Fruit fly (Drosophila melanogaster) whole organism, embryonic: ENCODE measurements around the gene CG4291.
A peak's percentile ranks its signal among the peaks of the same experiment; 100 is the strongest.

Experiments
- ATbp ChIP-seq: fragments of 200-800 bp; sonication (Bioruptor generic); optimal IDR thresholded peaks from 2 replicates; lab custom pipeline; 2017; ENCODE audit warnings: missing biosample characterization, mild to moderate bottlenecking, missing genetic modification characterization, missing genetic modification reagents
- Bteb2 ChIP-seq: fragments of 200-800 bp; sonication (Bioruptor generic); optimal IDR thresholded peaks from 2 replicates; lab custom pipeline; 2016; ENCODE audit warnings: missing biosample characterization, missing genetic modification characterization
- CG11560 ChIP-seq: fragments of 200-800 bp; sonication (Bioruptor generic); IDR thresholded peaks from 3 replicates; pipeline ENCODE4 v1.3.6; 2022; ENCODE audit warnings: missing biosample characterization, missing genetic modification characterization
- CG12219 ChIP-seq: fragments of 200-800 bp; sonication (Bioruptor generic); optimal IDR thresholded peaks from 3 replicates; lab custom pipeline; 2018; ENCODE audit warnings: missing biosample characterization, mild to moderate bottlenecking, missing genetic modification characterization
- CG12299 ChIP-seq: fragments of 200-800 bp; sonication (Bioruptor generic); optimal IDR thresholded peaks from 2 replicates; lab custom pipeline; 2018; ENCODE audit warnings: missing biosample characterization, mild to moderate bottlenecking, missing genetic modification characterization
- CG12769 ChIP-seq: fragments of 200-800 bp; sonication (Bioruptor generic); optimal IDR thresholded peaks from 2 replicates; lab custom pipeline; 2019; ENCODE audit warnings: missing biosample characterization, mild to moderate bottlenecking, missing genetic modification characterization, moderate library complexity
- CG13123 ChIP-seq: fragments of 200-800 bp; sonication (Bioruptor generic); optimal IDR thresholded peaks from 2 replicates; lab custom pipeline; 2016; ENCODE audit warnings: missing biosample characterization, missing genetic modification characterization
- CG14050 ChIP-seq: fragments of 200-800 bp; sonication (Bioruptor generic); IDR thresholded peaks from 3 replicates; pipeline ENCODE4 v1.3.6; 2022; ENCODE audit warnings: missing biosample characterization, missing genetic modification characterization
- CG15514 ChIP-seq: fragments of 200-800 bp; sonication (Bioruptor generic); optimal IDR thresholded peaks from 3 replicates; lab custom pipeline; 2017; ENCODE audit warnings: missing biosample characterization, missing genetic modification characterization, mild to moderate bottlenecking, moderate library complexity, missing genetic modification reagents
- CG15601 ChIP-seq: fragments of 200-800 bp; sonication (Bioruptor generic); optimal IDR thresholded peaks from 3 replicates; lab custom pipeline; 2019; ENCODE audit warnings: missing biosample characterization, mild to moderate bottlenecking, missing genetic modification characterization, moderate library complexity
- CG16813 ChIP-seq: fragments of 200-800 bp; sonication (Bioruptor generic); IDR thresholded peaks from 3 replicates; pipeline ENCODE4 v1.3.6; 2022; ENCODE audit warnings: missing biosample characterization, missing genetic modification characterization; ENCODE audit not compliant: partially characterized antibody
- CG30431 ChIP-seq: fragments of 200-800 bp; sonication (Bioruptor generic); optimal IDR thresholded peaks from 2 replicates; lab custom pipeline; 2017; ENCODE audit warnings: missing biosample characterization, missing genetic modification characterization
- CG31388 ChIP-seq: fragments of 200-800 bp; sonication (Bioruptor generic); optimal IDR thresholded peaks from 2 replicates; lab custom pipeline; 2016; ENCODE audit warnings: missing biosample characterization, missing genetic modification characterization
- CG33213 ChIP-seq: fragments of 200-800 bp; sonication (Bioruptor generic); optimal IDR thresholded peaks from 3 replicates; lab custom pipeline; 2016; ENCODE audit warnings: missing biosample characterization, missing genetic modification characterization
- CG3726 ChIP-seq: fragments of 200-800 bp; sonication (Bioruptor generic); IDR thresholded peaks from 3 replicates; pipeline ENCODE4, ENCODE4 v1.3.6; 2022; ENCODE audit warnings: missing biosample characterization, missing genetic modification characterization
- CG4404 ChIP-seq: fragments of 200-800 bp; sonication (Bioruptor generic); IDR thresholded peaks from 2 replicates; pipeline ENCODE4 v1.3.6; 2022; ENCODE audit warnings: missing biosample characterization, missing genetic modification characterization
- CG5953 ChIP-seq: fragments of 200-800 bp; sonication (Bioruptor generic); IDR thresholded peaks from 2 replicates; pipeline ENCODE4 v1.3.6; 2022; ENCODE audit warnings: missing biosample characterization, missing genetic modification characterization
- CG8359 ChIP-seq: fragments of 200-800 bp; sonication (Bioruptor generic); optimal IDR thresholded peaks from 2 replicates; lab custom pipeline; 2017; ENCODE audit warnings: missing biosample characterization, mild to moderate bottlenecking, missing genetic modification characterization, borderline replicate concordance
- CG8765 ChIP-seq: fragments of 200-800 bp; sonication (Bioruptor generic); IDR thresholded peaks from 2 replicates; pipeline ENCODE4 v1.3.6; 2022; ENCODE audit warnings: missing biosample characterization, missing genetic modification characterization
- CG9609 ChIP-seq: fragments of 200-800 bp; sonication (Bioruptor generic); optimal IDR thresholded peaks from 3 replicates; lab custom pipeline; 2016; ENCODE audit warnings: missing biosample characterization, missing genetic modification characterization
- CG9727 ChIP-seq: fragments of 200-800 bp; sonication (Bioruptor generic); optimal IDR thresholded peaks from 3 replicates; lab custom pipeline; 2017; ENCODE audit warnings: missing biosample characterization, mild to moderate bottlenecking, missing genetic modification characterization
- CG9817 ChIP-seq: fragments of 200-800 bp; sonication (Bioruptor generic); optimal IDR thresholded peaks from 2 replicates; lab custom pipeline; 2018; ENCODE audit warnings: missing biosample characterization, mild to moderate bottlenecking, missing genetic modification characterization, moderate library complexity
- CTCF ChIP-seq: fragments of 200-800 bp; sonication (Bioruptor generic); optimal IDR thresholded peaks from 2 replicates; lab custom pipeline; 2017; ENCODE audit warnings: missing biosample characterization, mild to moderate bottlenecking, missing genetic modification characterization, moderate library complexity
- Dek ChIP-seq: fragments of 200-800 bp; sonication (Bioruptor generic); optimal IDR thresholded peaks from 3 replicates; lab custom pipeline; 2019; ENCODE audit warnings: missing biosample characterization, mild to moderate bottlenecking, missing genetic modification characterization, moderate library complexity
- Dip3 ChIP-seq: fragments of 200-800 bp; sonication (Bioruptor generic); optimal IDR thresholded peaks from 3 replicates; lab custom pipeline; 2016; ENCODE audit warnings: missing biosample characterization, missing genetic modification characterization
- Dp ChIP-seq: fragments of 200-800 bp; sonication (Bioruptor generic); optimal IDR thresholded peaks from 2 replicates; lab custom pipeline; 2018; ENCODE audit warnings: missing biosample characterization, mild to moderate bottlenecking, missing genetic modification characterization, moderate library complexity
- H2.0 ChIP-seq: fragments of 200-800 bp; sonication (Bioruptor generic); IDR thresholded peaks from 2 replicates; pipeline ENCODE4 v1.3.6; 2022; ENCODE audit warnings: missing biosample characterization, missing genetic modification characterization
- Hr39 ChIP-seq: fragments of >200 bp; optimal IDR thresholded peaks from 2 replicates; lab custom pipeline; 2017
- Lpt ChIP-seq: fragments of >200 bp; optimal IDR thresholded peaks from 2 replicates; lab custom pipeline; 2018; ENCODE audit warnings: missing biosample characterization, missing genetic modification characterization
- Meics ChIP-seq: fragments of 200-800 bp; sonication (Bioruptor generic); optimal IDR thresholded peaks from 2 replicates; lab custom pipeline; 2017; ENCODE audit warnings: missing biosample characterization, mild to moderate bottlenecking, missing genetic modification characterization
- NC2α ChIP-seq: fragments of 200-800 bp; sonication (Bioruptor generic); optimal IDR thresholded peaks from 2 replicates; lab custom pipeline; 2016; ENCODE audit warnings: missing biosample characterization, missing genetic modification characterization
- Neu2 ChIP-seq: fragments of 200-800 bp; sonication (Bioruptor generic); optimal IDR thresholded peaks from 3 replicates; lab custom pipeline; 2016; ENCODE audit warnings: missing biosample characterization, missing genetic modification characterization, borderline replicate concordance
- Sox100B ChIP-seq: fragments of 200-800 bp; sonication (Bioruptor generic); optimal IDR thresholded peaks from 3 replicates; lab custom pipeline; 2018; ENCODE audit warnings: missing biosample characterization, mild to moderate bottlenecking, missing genetic modification characterization
- Vsx1 ChIP-seq: fragments of 200-800 bp; sonication (Bioruptor generic); optimal IDR thresholded peaks from 2 replicates; lab custom pipeline; 2017; ENCODE audit warnings: missing biosample characterization, mild to moderate bottlenecking, missing genetic modification characterization, missing genetic modification reagents
- ap ChIP-seq: fragments of 200-800 bp; sonication (Bioruptor generic); IDR thresholded peaks from 2 replicates; pipeline ENCODE4 v1.3.6; 2022; ENCODE audit warnings: missing biosample characterization, missing genetic modification characterization
- ara ChIP-seq: fragments of 200-800 bp; sonication (Bioruptor generic); IDR thresholded peaks from 2 replicates; pipeline ENCODE4 v1.3.6; 2022; ENCODE audit warnings: missing biosample characterization, missing genetic modification characterization
- bsh ChIP-seq, 2 experiments: fragments of 200-800 bp; sonication (Bioruptor generic); optimal IDR thresholded peaks; 2 replicates each; lab custom pipeline; 2017 to 2018; ENCODE audit warnings: mild to moderate bottlenecking in 2 of 2, missing biosample characterization in 2 of 2, missing genetic modification characterization in 2 of 2, moderate library complexity in 1 of 2
- corto ChIP-seq: fragments of 200-800 bp; sonication (Bioruptor generic); optimal IDR thresholded peaks from 2 replicates; lab custom pipeline; 2016; ENCODE audit warnings: missing biosample characterization, mild to moderate bottlenecking, missing genetic modification characterization, moderate library complexity
- crol ChIP-seq: fragments of 200-800 bp; sonication (Bioruptor generic); IDR thresholded peaks from 2 replicates; pipeline ENCODE4 v1.3.6; 2022; ENCODE audit warnings: missing biosample characterization, missing genetic modification characterization
- exex ChIP-seq: fragments of 200-800 bp; sonication (Bioruptor generic); optimal IDR thresholded peaks from 4 replicates; lab custom pipeline; 2018; ENCODE audit warnings: missing biosample characterization, mild to moderate bottlenecking, missing genetic modification characterization, moderate library complexity
- gcm ChIP-seq: fragments of 200-800 bp; sonication (Bioruptor generic); optimal IDR thresholded peaks from 2 replicates; lab custom pipeline; 2019; ENCODE audit warnings: missing biosample characterization, mild to moderate bottlenecking, missing genetic modification characterization, moderate library complexity
- kah ChIP-seq: fragments of 200-800 bp; sonication (Bioruptor generic); optimal IDR thresholded peaks from 2 replicates; lab custom pipeline; 2018; ENCODE audit warnings: missing biosample characterization, mild to moderate bottlenecking, missing genetic modification characterization
- peb ChIP-seq: fragments of 200-800 bp; sonication (Bioruptor generic); IDR thresholded peaks from 2 replicates; pipeline ENCODE4 v1.3.6; 2022; ENCODE audit warnings: missing biosample characterization, missing genetic modification characterization
- pfk ChIP-seq: fragments of 200-800 bp; sonication (Bioruptor generic); optimal IDR thresholded peaks from 2 replicates; lab custom pipeline; 2018; ENCODE audit warnings: missing biosample characterization, mild to moderate bottlenecking, missing genetic modification characterization, moderate library complexity
- slp2 ChIP-seq: fragments of 200-800 bp; sonication (Bioruptor generic); optimal IDR thresholded peaks from 2 replicates; lab custom pipeline; 2016; ENCODE audit warnings: missing biosample characterization, missing genetic modification characterization
- so ChIP-seq: fragments of 200-800 bp; sonication (Bioruptor generic); IDR thresholded peaks from 3 replicates; pipeline ENCODE4 v1.3.6; 2022; ENCODE audit warnings: missing biosample characterization, missing genetic modification characterization
- sug ChIP-seq: fragments of 200-800 bp; optimal IDR thresholded peaks from 2 replicates; lab custom pipeline; 2019; ENCODE audit warnings: missing biosample characterization, mild to moderate bottlenecking, missing genetic modification characterization, moderate library complexity
- tin ChIP-seq: fragments of 200-800 bp; sonication (Bioruptor generic); optimal IDR thresholded peaks from 3 replicates; lab custom pipeline; 2016; ENCODE audit warnings: missing biosample characterization, missing genetic modification characterization
- trh ChIP-seq: fragments of 200-800 bp; sonication (Bioruptor generic); optimal IDR thresholded peaks from 2 replicates; lab custom pipeline; 2016; ENCODE audit warnings: missing biosample characterization, missing genetic modification characterization
- ttk ChIP-seq: fragments of 200-800 bp; sonication (Bioruptor generic); IDR thresholded peaks from 2 replicates; pipeline ENCODE4 v2.1.2; 2022; ENCODE audit warnings: missing biosample characterization, missing genetic modification characterization
- vvl ChIP-seq: fragments of 200-800 bp; sonication (Bioruptor generic); IDR thresholded peaks from 2 replicates; pipeline ENCODE4 v1.3.6; 2022; ENCODE audit warnings: missing biosample characterization, missing genetic modification characterization
- zfh2 ChIP-seq: fragments of 200-800 bp; sonication (Bioruptor generic); optimal IDR thresholded peaks from 2 replicates; lab custom pipeline; 2016; ENCODE audit warnings: missing biosample characterization, missing genetic modification characterization

Gene CG4291

DNA sequence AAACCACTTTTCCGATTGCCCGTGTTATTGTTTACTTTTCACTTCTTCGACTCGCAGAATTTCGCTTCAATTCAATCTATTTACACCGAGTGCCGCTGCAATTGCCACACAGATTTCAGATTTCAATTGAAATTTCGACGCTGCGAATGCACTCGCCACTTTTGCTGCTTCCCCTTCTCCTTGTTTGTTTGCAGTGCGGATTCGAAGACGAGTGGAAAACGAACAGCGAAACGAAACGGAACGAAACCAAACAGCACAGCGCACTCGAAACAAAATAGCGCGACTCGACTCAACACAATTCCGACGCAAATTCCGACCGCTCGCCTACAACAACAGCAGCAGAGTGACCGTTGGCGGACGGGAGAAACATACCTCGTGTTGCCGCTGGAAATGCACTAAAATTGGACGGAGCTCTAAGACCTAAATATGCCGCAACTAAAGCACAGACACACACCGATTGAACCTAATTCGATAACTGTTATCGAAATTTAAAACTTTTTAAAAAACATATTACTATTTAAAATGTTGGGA lies 1.7 kb downstream of the CG4291 start, which contains the start of gene drongo (continued):
- TF ChIP-seq CG11560, result peak; percentile 87
- no peak for TF ChIP-seq CG12219 (GFP tag; lab: Kevin White, UChicago)
- peak; percentile 47; the same call in 1 of the 2 replicates for TF ChIP-seq CG5953
- TF ChIP-seq CG15601 (tag; lab: Kevin White, UChicago), result peak; percentile 68
- TF ChIP-seq CG9817, result no peak
- TF ChIP-seq ATbp (GFP tag; lab: Kevin White, UChicago), result peak; percentile 34
- TF ChIP-seq vvl (GFP tag; lab: Robert Waterston, UW), result peak; percentile 59; the same call in 1 of the 2 replicates
- TF ChIP-seq CG9727 (GFP tag; lab: Kevin White, UChicago), result no peak
- TF ChIP-seq CG30431, result no peak
- no peak for TF ChIP-seq Dek (tag; lab: Kevin White, UChicago)
- no peak for TF ChIP-seq NC2α (GFP tag; lab: Kevin White, UChicago)
- no peak for TF ChIP-seq Neu2
- no peak for TF ChIP-seq peb (GFP tag; lab: Robert Waterston, UW)
- peak; percentile 57 for TF ChIP-seq sug
- peak; percentile 9 for TF ChIP-seq Vsx1
- peak; percentile 18 for TF ChIP-seq Dip3 (GFP tag; lab: Kevin White, UChicago)
- TF ChIP-seq trh (GFP tag; lab: Kevin White, UChicago), result no peak
- TF ChIP-seq Bteb2 (GFP tag; lab: Kevin White, UChicago), result no peak
- TF ChIP-seq CG12299, result peak; percentile 52
- peak; percentile 45 for TF ChIP-seq CTCF (GFP tag; lab: Kevin White, UChicago)
- TF ChIP-seq CG4404, result no peak
- TF ChIP-seq kah, result peak; percentile 83
- TF ChIP-seq CG3726 (GFP tag; lab: Robert Waterston, UW), result no peak
- no peak for TF ChIP-seq Lpt (GFP tag; lab: Kevin White, UChicago)
- TF ChIP-seq slp2 (GFP tag; lab: Kevin White, UChicago), result no peak
- TF ChIP-seq CG8765, result no peak
- TF ChIP-seq CG33213, result peak; percentile 75
- TF ChIP-seq CG12769 (tag; lab: Kevin White, UChicago), result peak; percentile 69
- TF ChIP-seq zfh2, result no peak
- TF ChIP-seq ttk (GFP tag; lab: Robert Waterston, UW), result no peak
- TF ChIP-seq pfk (GFP tag; lab: Kevin White, UChicago), result peak; percentile 99
- TF ChIP-seq so (GFP tag; lab: Robert Waterston, UW), result peak; percentile 50; the same call in 1 of the 3 replicates
- TF ChIP-seq CG15514 (GFP tag; lab: Kevin White, UChicago), result peak; percentile 75
- TF ChIP-seq ara (GFP tag; lab: Robert Waterston, UW), result no peak
- peak; percentile 46; the same call in 1 of the 2 replicates for TF ChIP-seq crol (GFP tag; lab: Robert Waterston, UW)
- TF ChIP-seq Hr39 (lab: Kevin White, UChicago), result no peak
- TF ChIP-seq Dp (GFP tag; lab: Kevin White, UChicago), result peak; percentile 95
- peak; percentile 33 for TF ChIP-seq gcm (GFP tag; lab: Kevin White, UChicago)
- no peak for TF ChIP-seq corto (GFP tag; lab: Kevin White, UChicago)
- TF ChIP-seq Meics (GFP tag; lab: Kevin White, UChicago), result peak; percentile 11
- peak; percentile 50; the same call in 1 of the 3 replicates for TF ChIP-seq CG16813
- peak; percentile 2 for TF ChIP-seq CG9609
- no peak for TF ChIP-seq exex
- peak; percentile 12 to 17 for TF ChIP-seq bsh (GFP tag; optimal IDR thresholded peaks at IDR 0.05; lab: Kevin White, UChicago)
- TF ChIP-seq tin (GFP tag; lab: Kevin White, UChicago), result no peak
- TF ChIP-seq CG13123 (GFP tag; lab: Kevin White, UChicago), result no peak
- no peak for TF ChIP-seq CG8359 (GFP tag; lab: Kevin White, UChicago)
- no peak for TF ChIP-seq CG31388
- TF ChIP-seq CG14050 (GFP tag; lab: Robert Waterston, UW), result no peak; the same call in 2 of the 3 replicates
- no peak for TF ChIP-seq Sox100B (GFP tag; lab: Kevin White, UChicago)
- no peak for TF ChIP-seq ap
- no peak for TF ChIP-seq H2.0
